Fruit fly (Drosophila melanogaster) whole organism, adult: Measurements from ENCODE around the gene Pex1.

Experiments
- CG14711 ChIP-seq: fragments of 200-800 bp; sonication (Bioruptor generic); optimal IDR thresholded peaks from 2 replicates; lab custom pipeline; 2018; ENCODE audit warnings: missing biosample characterization, mild to moderate bottlenecking, missing genetic modification characterization, moderate library complexity
- CG1620 ChIP-seq: fragments of 200-800 bp; sonication (Bioruptor generic); optimal IDR thresholded peaks from 2 replicates; lab custom pipeline; 2016; ENCODE audit warnings: missing biosample characterization, missing genetic modification characterization
- CG7101 ChIP-seq: fragments of 200-800 bp; sonication (Bioruptor generic); optimal IDR thresholded peaks from 2 replicates; lab custom pipeline; 2018; ENCODE audit warnings: missing biosample characterization, mild to moderate bottlenecking, missing genetic modification characterization, moderate library complexity
- Clk ChIP-seq: fragments of 200-800 bp; sonication (Bioruptor generic); optimal IDR thresholded peaks from 2 replicates; lab custom pipeline; 2017; ENCODE audit warnings: missing biosample characterization, missing genetic modification characterization
- Crg-1 ChIP-seq: fragments of 200-800 bp; sonication (Bioruptor generic); optimal IDR thresholded peaks from 2 replicates; lab custom pipeline; 2016; ENCODE audit warnings: missing biosample characterization, missing genetic modification characterization
- cic ChIP-seq: fragments of 200-800 bp; sonication (Bioruptor generic); optimal IDR thresholded peaks from 2 replicates; lab custom pipeline; 2017; ENCODE audit warnings: missing biosample characterization, mild to moderate bottlenecking, missing genetic modification characterization, moderate library complexity
- kay ChIP-seq: fragments of 200-800 bp; sonication (Bioruptor generic); peaks from one replicate; lab custom pipeline; 2016; ENCODE audit warnings: missing biosample characterization, missing genetic modification characterization, borderline replicate concordance
- pad ChIP-seq: fragments of 200-800 bp; sonication (Bioruptor generic); optimal IDR thresholded peaks from 3 replicates; lab custom pipeline; 2017; ENCODE audit warnings: missing biosample characterization, missing genetic modification characterization, mild to moderate bottlenecking, moderate library complexity, missing genetic modification reagents
- tj ChIP-seq: fragments of 200-800 bp; sonication (Bioruptor generic); optimal IDR thresholded peaks from 3 replicates; lab custom pipeline; 2017; ENCODE audit warnings: missing biosample characterization, mild to moderate bottlenecking, missing genetic modification characterization, moderate library complexity

DNA sequence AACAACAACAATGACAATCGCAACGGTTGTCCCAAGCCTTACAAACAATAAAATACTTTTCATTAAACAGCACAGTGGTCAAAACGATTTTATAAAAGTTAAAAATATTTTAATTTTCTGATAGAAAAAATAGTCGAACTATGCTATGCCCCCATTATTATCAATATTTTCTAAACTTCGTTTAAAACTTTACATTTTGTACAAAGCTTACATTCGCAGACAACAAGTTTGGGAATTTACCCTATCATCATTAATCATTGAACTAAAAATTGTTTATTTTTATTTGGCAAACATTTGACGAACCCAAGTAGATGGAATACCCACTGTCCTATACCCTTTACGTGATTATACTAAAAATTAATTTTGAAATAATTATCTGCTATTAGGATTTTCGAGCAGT lies 6.5 kb downstream of the Pex1 start:
- no peak for TF ChIP-seq CG1620 (GFP tag; lab: Kevin White, UChicago)
- TF ChIP-seq pad (GFP tag; lab: Kevin White, UChicago): no peak
- no peak for TF ChIP-seq kay (GFP tag; lab: Kevin White, UChicago)
- no peak for TF ChIP-seq Clk (GFP tag; lab: Kevin White, UChicago)
- no peak for TF ChIP-seq CG14711 (tag; lab: Kevin White, UChicago)
- no peak for TF ChIP-seq Crg-1 (GFP tag; lab: Kevin White, UChicago)
- no peak for TF ChIP-seq tj (GFP tag; lab: Kevin White, UChicago)
- TF ChIP-seq CG7101 (tag; lab: Kevin White, UChicago): no peak
- TF ChIP-seq cic (GFP tag; lab: Kevin White, UChicago): no peak
